Worm (Caenorhabditis elegans): Measurements from ENCODE around the gene ncs-4.

DNA sequence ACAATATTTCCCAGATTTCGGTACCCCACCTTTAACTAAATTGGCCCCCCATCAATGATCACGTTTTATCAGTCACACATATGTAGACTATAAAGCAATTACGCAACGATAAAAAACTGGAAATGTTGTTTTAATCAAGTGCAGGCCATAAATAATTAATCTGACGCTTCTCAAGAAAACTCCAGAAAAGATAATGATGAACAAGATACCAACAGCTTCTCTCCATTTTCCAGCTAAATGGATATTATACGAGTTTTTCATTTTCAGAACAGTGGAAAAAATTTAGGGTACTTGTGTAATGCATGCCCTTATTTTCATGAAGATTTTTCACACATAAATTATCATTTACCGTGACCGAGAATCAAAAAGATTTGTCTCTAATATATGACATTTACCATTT lies 40.0 kb downstream of the ncs-4 start:
- TF ChIP-seq him-1 (tag; optimal IDR thresholded peaks at IDR 0.05) = no peak
- TF ChIP-seq dao-5 (tag; optimal IDR thresholded peaks at IDR 0.05) = no peak
- no peak for TF ChIP-seq W03F9.2 (tag; optimal IDR thresholded peaks at IDR 0.05)
